Worm (Caenorhabditis elegans): ENCODE measurements around the gene srx-93.

- no peak for TF ChIP-seq sox-4 (tag; optimal IDR thresholded peaks at IDR 0.05)
- TF ChIP-seq pqm-1 (tag; optimal IDR thresholded peaks at IDR 0.05) = no peak
- no peak for TF ChIP-seq pha-4 (tag; optimal IDR thresholded peaks at IDR 0.05)
- no peak for TF ChIP-seq tbx-2 (tag; optimal IDR thresholded peaks at IDR 0.05)
Observed at ce11 chrV:3666887-3667286, 46.4 kb upstream of the srx-93 start, which contains the start of gene str-113.

Data from whole organism, late embryonic.